Worm (Caenorhabditis elegans) whole organism, young adult: ENCODE measurements around the gene F43C9.2.
A peak's percentile ranks its signal among the peaks of the same experiment; 100 is the strongest.

Experiments
- B0035.1 ChIP-seq: sonication (generic microtip); optimal IDR thresholded peaks from 2 replicates; lab custom pipeline; 2016; ENCODE audit warnings: missing genetic modification characterization, mild to moderate bottlenecking, missing compliant biosample characterization, missing genotype, missing genetic modification reagents
- B0336.3 ChIP-seq: fragments of 200-800 bp; sonication (Bioruptor generic); IDR thresholded peaks from 2 replicates; pipeline ENCODE4 v1.3.6; 2022; ENCODE audit warnings: missing genetic modification characterization, missing compliant biosample characterization
- D2030.7 ChIP-seq: fragments of 200-800 bp; sonication (Bioruptor generic); IDR thresholded peaks from 2 replicates; pipeline ENCODE4 v1.3.6; 2022; ENCODE audit warnings: missing genetic modification reagents, missing genetic modification characterization, missing compliant biosample characterization
- F23B12.7 ChIP-seq: sonication (generic microtip); optimal IDR thresholded peaks from 2 replicates; lab custom pipeline; 2017; ENCODE audit warnings: missing genetic modification characterization, mild to moderate bottlenecking, missing compliant biosample characterization, antibody characterized with exemption, moderate library complexity; ENCODE audit not compliant: insufficient read depth
- F37B4.10 ChIP-seq: fragments of 200-800 bp; sonication (Bioruptor generic); IDR thresholded peaks from 2 replicates; pipeline ENCODE4 v1.3.6; 2022; ENCODE audit warnings: missing genetic modification characterization, missing compliant biosample characterization
- F52B5.7 ChIP-seq: sonication (generic microtip); optimal IDR thresholded peaks from 2 replicates; lab custom pipeline; 2016; ENCODE audit warnings: mild to moderate bottlenecking, missing genetic modification characterization, missing compliant biosample characterization
- F57A8.1 ChIP-seq: fragments of 200-800 bp; sonication (Bioruptor generic); optimal IDR thresholded peaks from 2 replicates; lab custom pipeline; 2018; ENCODE audit warnings: mild to moderate bottlenecking, missing genetic modification characterization, moderate library complexity, missing compliant biosample characterization
- F57C9.4 ChIP-seq: sonication (generic microtip); optimal IDR thresholded peaks from 2 replicates; lab custom pipeline; 2017; ENCODE audit warnings: mild to moderate bottlenecking, missing genetic modification characterization, missing compliant biosample characterization
- Y79H2A.3 ChIP-seq: fragments of 200-800 bp; sonication (Bioruptor generic); conservative IDR thresholded peaks from 2 replicates; pipeline ENCODE4 v1.3.6; 2022; ENCODE audit warnings: missing genetic modification reagents, missing genetic modification characterization, missing compliant biosample characterization
- ZK185.1 ChIP-seq: sonication (generic microtip); optimal IDR thresholded peaks from 2 replicates; lab custom pipeline; 2016; ENCODE audit warnings: mild to moderate bottlenecking, missing genetic modification characterization, missing compliant biosample characterization; ENCODE audit not compliant: poor library complexity, severe bottlenecking
- ama-1 ChIP-seq, 3 experiments: fragments of 150-350 bp in 1 of 3; sonication (generic microtip) in 2 of 3; optimal IDR thresholded peaks; 2 replicates each; lab custom pipeline; 2014 to 2018; ENCODE audit warnings: missing biosample characterization in 2 of 3, missing genetic modification characterization in 2 of 3, missing genetic modification reagents in 2 of 3
- aptf-2 ChIP-seq: fragments of 200-800 bp; sonication (Bioruptor generic); conservative IDR thresholded peaks from 2 replicates; pipeline ENCODE4 v1.3.6; 2022; ENCODE audit warnings: missing genetic modification reagents, missing genetic modification characterization, missing compliant biosample characterization
- aptf-3 ChIP-seq: fragments of 200-800 bp; sonication (Bioruptor generic); IDR thresholded peaks from 2 replicates; pipeline ENCODE4 v1.3.6; 2022; ENCODE audit warnings: missing genetic modification characterization, missing compliant biosample characterization
- attf-3 ChIP-seq: fragments of 200-800 bp; sonication (Bioruptor generic); conservative IDR thresholded peaks from 2 replicates; pipeline ENCODE4 v1.3.6; 2022; ENCODE audit warnings: missing genetic modification reagents, missing genetic modification characterization, missing compliant biosample characterization
- attf-6 ChIP-seq: fragments of 200-800 bp; sonication (Bioruptor generic); IDR thresholded peaks from 2 replicates; pipeline ENCODE4 v1.3.6; 2022; ENCODE audit warnings: missing genetic modification reagents, missing genetic modification characterization, missing compliant biosample characterization
- bed-1 ChIP-seq: fragments of 200-800 bp; sonication (Bioruptor generic); IDR thresholded peaks from 2 replicates; pipeline ENCODE4 v1.3.6; 2022; ENCODE audit warnings: missing genetic modification reagents, missing genetic modification characterization, missing compliant biosample characterization
- cebp-1 ChIP-seq, 2 experiments: fragments of 200-800 bp in 1 of 2; sonication (Bioruptor generic) in 1 of 2; sonication (generic microtip) in 1 of 2; IDR thresholded peaks in 1 of 2; optimal IDR thresholded peaks in 1 of 2; 2 replicates each; pipeline versions ENCODE4 v1.3.6 to Lab custom; 2017 to 2022; ENCODE audit warnings: missing compliant biosample characterization in 2 of 2, missing genetic modification characterization in 2 of 2, mild to moderate bottlenecking in 1 of 2, missing genetic modification reagents in 1 of 2, moderate library complexity in 1 of 2
- ceh-100 ChIP-seq: fragments of 200-800 bp; sonication (Bioruptor generic); IDR thresholded peaks from 2 replicates; pipeline ENCODE4 v1.3.6; 2022; ENCODE audit warnings: missing genetic modification reagents, missing genetic modification characterization, missing compliant biosample characterization
- dox-1 ChIP-seq: fragments of 200-800 bp; sonication (Bioruptor generic); IDR thresholded peaks from 2 replicates; pipeline ENCODE4 v1.3.6; 2022; ENCODE audit warnings: missing genetic modification reagents, missing genetic modification characterization, missing compliant biosample characterization
- dpff-1 ChIP-seq: sonication (generic microtip); optimal IDR thresholded peaks from 2 replicates; lab custom pipeline; 2017; ENCODE audit warnings: mild to moderate bottlenecking, missing genetic modification characterization, missing compliant biosample characterization
- egl-44 ChIP-seq: fragments of 200-800 bp; sonication (Bioruptor generic); IDR thresholded peaks from 2 replicates; pipeline ENCODE4 v1.3.6; 2022; ENCODE audit warnings: missing genetic modification reagents, missing genetic modification characterization, missing compliant biosample characterization
- egrh-3 ChIP-seq: fragments of 200-800 bp; sonication (Bioruptor generic); IDR thresholded peaks from 2 replicates; pipeline ENCODE4 v1.3.6; 2022; ENCODE audit warnings: missing genetic modification reagents, missing genetic modification characterization, missing compliant biosample characterization
- ets-4 ChIP-seq: fragments of 200-800 bp; sonication (Bioruptor generic); optimal IDR thresholded peaks from 2 replicates; lab custom pipeline; 2018; ENCODE audit warnings: mild to moderate bottlenecking, missing genetic modification characterization, missing compliant biosample characterization
- hlh-12 ChIP-seq: sonication (generic microtip); optimal IDR thresholded peaks from 2 replicates; lab custom pipeline; 2016; ENCODE audit warnings: missing genetic modification characterization, missing compliant biosample characterization
- hmg-20 ChIP-seq: fragments of 200-800 bp; sonication (Bioruptor generic); IDR thresholded peaks from 2 replicates; pipeline ENCODE4 v1.3.6; 2022; ENCODE audit warnings: missing genetic modification reagents, missing genetic modification characterization, missing compliant biosample characterization
- lag-1 ChIP-seq: fragments of 200-800 bp; sonication (Bioruptor generic); IDR thresholded peaks from 2 replicates; pipeline ENCODE4 v1.3.6; 2022; ENCODE audit warnings: missing genetic modification reagents, missing genetic modification characterization, missing compliant biosample characterization
- let-526 ChIP-seq: fragments of 200-800 bp; sonication (Bioruptor generic); IDR thresholded peaks from 2 replicates; pipeline ENCODE4 v1.3.6; 2022; ENCODE audit warnings: missing genetic modification reagents, missing genetic modification characterization, missing compliant biosample characterization
- lin-26 ChIP-seq: fragments of 200-800 bp; sonication (Bioruptor generic); IDR thresholded peaks from 2 replicates; pipeline ENCODE4 v1.3.6; 2022; ENCODE audit warnings: missing genetic modification reagents, missing genetic modification characterization, missing compliant biosample characterization
- lin-54 ChIP-seq: fragments of 200-800 bp; sonication (Bioruptor generic); optimal IDR thresholded peaks from 2 replicates; lab custom pipeline; 2018; ENCODE audit warnings: mild to moderate bottlenecking, missing genetic modification characterization, missing compliant biosample characterization
- lir-1 ChIP-seq: fragments of 200-800 bp; sonication (Bioruptor generic); conservative IDR thresholded peaks from 2 replicates; pipeline ENCODE4 v1.3.6; 2022; ENCODE audit warnings: missing genetic modification reagents, missing genetic modification characterization, missing compliant biosample characterization
- mel-28 ChIP-seq: sonication (generic microtip); optimal IDR thresholded peaks from 2 replicates; lab custom pipeline; 2016; ENCODE audit warnings: borderline replicate concordance, mild to moderate bottlenecking, missing genetic modification characterization, missing compliant biosample characterization
- mes-4 ChIP-seq: sonication (generic microtip); optimal IDR thresholded peaks from 2 replicates; lab custom pipeline; 2016; ENCODE audit warnings: missing genotype, missing genetic modification characterization, missing compliant biosample characterization
- nfya-2 ChIP-seq: fragments of 200-800 bp; sonication (Bioruptor generic); IDR thresholded peaks from 2 replicates; pipeline ENCODE4 v1.3.6; 2022; ENCODE audit warnings: missing genetic modification reagents, missing genetic modification characterization, missing compliant biosample characterization
- nfyb-1 ChIP-seq: fragments of 200-800 bp; sonication (Bioruptor generic); IDR thresholded peaks from 2 replicates; pipeline ENCODE4 v1.3.6; 2022; ENCODE audit warnings: missing genetic modification reagents, missing genetic modification characterization, missing compliant biosample characterization
- nhr-179 ChIP-seq: sonication (generic microtip); optimal IDR thresholded peaks from 2 replicates; lab custom pipeline; 2016; ENCODE audit warnings: mild to moderate bottlenecking, missing genetic modification characterization, missing compliant biosample characterization
- nhr-80 ChIP-seq: sonication (generic microtip); optimal IDR thresholded peaks from 2 replicates; lab custom pipeline; 2016; ENCODE audit warnings: missing genetic modification characterization, missing compliant biosample characterization
- nhr-90 ChIP-seq: sonication (generic microtip); optimal IDR thresholded peaks from 2 replicates; lab custom pipeline; 2016; ENCODE audit warnings: missing genotype, mild to moderate bottlenecking, missing genetic modification characterization, missing compliant biosample characterization
- pbrm-1 ChIP-seq: fragments of 200-800 bp; sonication (Bioruptor generic); IDR thresholded peaks from 2 replicates; pipeline ENCODE4 v1.3.6; 2022; ENCODE audit warnings: missing genetic modification reagents, missing genetic modification characterization, missing compliant biosample characterization
- rcor-1 ChIP-seq: fragments of 200-800 bp; sonication (Bioruptor generic); IDR thresholded peaks from 2 replicates; pipeline ENCODE4 v1.3.6; 2022; ENCODE audit warnings: missing genetic modification reagents, missing genetic modification characterization, missing compliant biosample characterization
- rpc-1 ChIP-seq, 2 experiments: fragments of 150-350 bp in 1 of 2; sonication (generic microtip) in 1 of 2; optimal IDR thresholded peaks; 2 replicates each; lab custom pipeline; 2014 to 2018; ENCODE audit warnings: missing biosample characterization in 1 of 2, missing genetic modification characterization in 1 of 2, missing genetic modification reagents in 1 of 2, missing genotype in 1 of 2
- sdz-38 ChIP-seq: sonication (generic microtip); optimal IDR thresholded peaks from 2 replicates; lab custom pipeline; 2016; ENCODE audit warnings: missing genotype, missing genetic modification characterization, missing compliant biosample characterization
- snpc-1.1 ChIP-seq: sonication (generic microtip); optimal IDR thresholded peaks from 2 replicates; lab custom pipeline; 2017; ENCODE audit warnings: missing genetic modification characterization, mild to moderate bottlenecking, missing compliant biosample characterization, antibody characterized with exemption, moderate library complexity, missing genotype, missing genetic modification reagents; ENCODE audit not compliant: insufficient read depth
- snpc-3.4 ChIP-seq: sonication (generic microtip); optimal IDR thresholded peaks from 2 replicates; lab custom pipeline; 2017; ENCODE audit warnings: missing genetic modification characterization, mild to moderate bottlenecking, missing compliant biosample characterization, antibody characterized with exemption, moderate library complexity, missing genotype, missing genetic modification reagents
- sptf-2 ChIP-seq: fragments of 200-800 bp; sonication (Bioruptor generic); optimal IDR thresholded peaks from 2 replicates; lab custom pipeline; 2018; ENCODE audit warnings: mild to moderate bottlenecking, missing genetic modification characterization, missing compliant biosample characterization
- tbp1 ChIP-seq: fragments of 200-800 bp; sonication (Bioruptor generic); optimal IDR thresholded peaks from 2 replicates; lab custom pipeline; 2018; ENCODE audit warnings: mild to moderate bottlenecking, missing genetic modification characterization, missing compliant biosample characterization
- xnd-1 ChIP-seq: sonication (generic microtip); optimal IDR thresholded peaks from 2 replicates; lab custom pipeline; 2016; ENCODE audit warnings: missing genotype, missing genetic modification reagents, missing genetic modification characterization, missing compliant biosample characterization
- ztf-25 ChIP-seq: fragments of 200-800 bp; sonication (Bioruptor generic); IDR thresholded peaks from 2 replicates; pipeline ENCODE4 v1.3.6; 2022; ENCODE audit warnings: missing genetic modification reagents, missing genetic modification characterization, missing compliant biosample characterization

The F43C9.2 gene

ce11 chrX:4788958-4789357, 5.5 kb downstream of the F43C9.2 start (continued):
- TF ChIP-seq dpff-1 (tag; lab: Kevin White, UChicago): no peak
- TF ChIP-seq egrh-3 (GFP tag; lab: Robert Waterston, UW): no peak
- TF ChIP-seq nhr-80 (tag; lab: Kevin White, UChicago): peak; percentile 34
- TF ChIP-seq aptf-2 (GFP tag; lab: Robert Waterston, UW): no peak
- no peak for TF ChIP-seq ama-1 (optimal IDR thresholded peaks at IDR 0.05; lab: Kevin White, UChicago)
- peak; percentile 30 to 76 for TF ChIP-seq ama-1 (GFP tag; optimal IDR thresholded peaks at IDR 0.05; lab: Kevin White, UChicago)
- no peak for TF ChIP-seq lir-1 (GFP tag; lab: Robert Waterston, UW)
- peak; percentile 75 for TF ChIP-seq D2030.7 (GFP tag; lab: Robert Waterston, UW)
- TF ChIP-seq xnd-1 (tag; lab: Kevin White, UChicago): no peak
- peak; percentile 34; the same call in 1 of the 2 replicates for TF ChIP-seq cebp-1 (GFP tag; IDR thresholded peaks at IDR 0.05; lab: Robert Waterston, UW)
- peak; percentile 65 for TF ChIP-seq cebp-1 (tag; optimal IDR thresholded peaks at IDR 0.05; lab: Kevin White, UChicago)
- TF ChIP-seq B0336.3 (GFP tag; lab: Robert Waterston, UW): no peak
- no peak for TF ChIP-seq F37B4.10 (GFP tag; lab: Robert Waterston, UW)
- no peak for TF ChIP-seq nhr-179 (tag; lab: Kevin White, UChicago)
- 0 out of 2 replicates have a peak, but pooled peaks have one; percentile 21 for TF ChIP-seq hmg-20
- peak; percentile 49 for TF ChIP-seq lin-54
- peak; percentile 67; the same call in 1 of the 2 replicates for TF ChIP-seq nfyb-1 (GFP tag; lab: Robert Waterston, UW)
- TF ChIP-seq sdz-38: no peak
- TF ChIP-seq egl-44: peak; percentile 77; the same call in 1 of the 2 replicates
- TF ChIP-seq mel-28 (tag; lab: Kevin White, UChicago): no peak
- TF ChIP-seq let-526 (GFP tag; lab: Robert Waterston, UW): 0 out of 2 replicates have a peak, but pooled peaks have one; percentile 15
- TF ChIP-seq F57A8.1: peak; percentile 58
- TF ChIP-seq nfya-2 (GFP tag; lab: Robert Waterston, UW): no peak
- TF ChIP-seq dox-1 (GFP tag; lab: Robert Waterston, UW): no peak
- peak; percentile 63 for TF ChIP-seq snpc-3.4
- peak; percentile 84 for TF ChIP-seq nhr-90 (tag; lab: Kevin White, UChicago)
- no peak for TF ChIP-seq attf-3 (GFP tag; lab: Robert Waterston, UW)
- peak; percentile 42; the same call in 1 of the 2 replicates for TF ChIP-seq ceh-100
- TF ChIP-seq snpc-1.1 (tag; lab: Kevin White, UChicago): peak; percentile 35
- TF ChIP-seq sptf-2 (GFP tag; lab: Kevin White, UChicago): peak; percentile 87
- no peak for TF ChIP-seq bed-1 (GFP tag; lab: Robert Waterston, UW)
- peak; percentile 88 for TF ChIP-seq ztf-25 (GFP tag; lab: Robert Waterston, UW)
- peak; percentile 99 for TF ChIP-seq tbp1 (GFP tag; lab: Kevin White, UChicago)
- TF ChIP-seq ets-4 (GFP tag; lab: Kevin White, UChicago): peak; percentile 12
- no peak for TF ChIP-seq F57C9.4 (tag; lab: Kevin White, UChicago)
- TF ChIP-seq lag-1 (GFP tag; lab: Robert Waterston, UW): no peak
- no peak for TF ChIP-seq aptf-3 (GFP tag; lab: Robert Waterston, UW)
- TF ChIP-seq rpc-1 (optimal IDR thresholded peaks at IDR 0.05; lab: Kevin White, UChicago): peak; percentile 85
- TF ChIP-seq rpc-1 (tag; optimal IDR thresholded peaks at IDR 0.05; lab: Kevin White, UChicago): peak; percentile 97
- TF ChIP-seq B0035.1 (tag; lab: Kevin White, UChicago): peak; percentile 18
- peak; percentile 23 for TF ChIP-seq mes-4 (tag; lab: Kevin White, UChicago)
- TF ChIP-seq rcor-1 (GFP tag; lab: Robert Waterston, UW): peak; percentile 69
- TF ChIP-seq ZK185.1 (tag; lab: Kevin White, UChicago): peak; percentile 87
- peak; percentile 73 for TF ChIP-seq attf-6 (GFP tag; lab: Robert Waterston, UW)
- peak; percentile 77 for TF ChIP-seq F23B12.7
- TF ChIP-seq F52B5.7 (tag; lab: Kevin White, UChicago): peak; percentile 39
- peak; percentile 8 for TF ChIP-seq hlh-12 (tag; lab: Kevin White, UChicago)
- peak; percentile 97 for TF ChIP-seq lin-26 (GFP tag; lab: Robert Waterston, UW)
- no peak for TF ChIP-seq Y79H2A.3 (GFP tag; lab: Robert Waterston, UW)
- TF ChIP-seq pbrm-1 (GFP tag; lab: Robert Waterston, UW): peak; percentile 88
